Fruit fly (Drosophila melanogaster) whole organism: ENCODE measurements around the gene dop.

Experiments
- EcR ChIP-seq, 2 experiments: fragments of >200 bp; optimal IDR thresholded peaks; 2 replicates each; lab custom pipeline; 2017; ENCODE audit warnings: missing biosample characterization in 2 of 2, missing genetic modification characterization in 2 of 2, missing genetic modification reagents in 2 of 2
- pan ChIP-seq: fragments of >200 bp; optimal IDR thresholded peaks from 2 replicates; lab custom pipeline; 2017

- TF ChIP-seq pan (no peak), EcR (GFP tag; optimal IDR thresholded peaks at IDR 0.05; lab: Kevin White, UChicago) (no peak)
Observed at dm6 chr3L:15588514-15589138, 22.8 kb downstream of the dop start, which contains the start of gene RhoGAP71E.
